Fruit fly (Drosophila melanogaster) whole organism, pupa: ENCODE results near the gene CG15330.

Experiments used
- CG10348 ChIP-seq: fragments of 200-800 bp; sonication (Bioruptor generic); IDR thresholded peaks from 2 replicates; pipeline ENCODE4 v1.3.6; 2022; ENCODE audit warnings: missing biosample characterization, missing genetic modification characterization
- CG12605 ChIP-seq: fragments of 200-800 bp; sonication (Bioruptor generic); IDR thresholded peaks from 2 replicates; pipeline ENCODE4 v1.3.6; 2022; ENCODE audit warnings: missing biosample characterization, missing genetic modification characterization
- CG13204 ChIP-seq: fragments of 200-800 bp; sonication (Bioruptor generic); optimal IDR thresholded peaks from 2 replicates; lab custom pipeline; 2018; ENCODE audit warnings: missing biosample characterization, mild to moderate bottlenecking, missing genetic modification characterization, moderate library complexity
- CG14655 ChIP-seq: fragments of 200-800 bp; sonication (Bioruptor generic); optimal IDR thresholded peaks from 3 replicates; lab custom pipeline; 2017; ENCODE audit warnings: mild to moderate bottlenecking, missing biosample characterization, missing genetic modification reagents, missing genetic modification characterization
- CG15710 ChIP-seq: fragments of 200-800 bp; sonication (Bioruptor generic); optimal IDR thresholded peaks from 2 replicates; lab custom pipeline; 2018; ENCODE audit warnings: missing biosample characterization, mild to moderate bottlenecking, missing genetic modification characterization, moderate library complexity
- CG17806 ChIP-seq: fragments of 200-800 bp; sonication (Bioruptor generic); optimal IDR thresholded peaks from 2 replicates; lab custom pipeline; 2018; ENCODE audit warnings: missing biosample characterization, mild to moderate bottlenecking, missing genetic modification characterization, moderate library complexity
- CG32121 ChIP-seq: fragments of 200-800 bp; sonication (Bioruptor generic); IDR thresholded peaks from 2 replicates; pipeline ENCODE4 v1.3.6; 2022; ENCODE audit warnings: missing biosample characterization, missing genetic modification characterization
- CG34367 ChIP-seq: fragments of 200-800 bp; sonication (Bioruptor generic); optimal IDR thresholded peaks from 2 replicates; lab custom pipeline; 2018; ENCODE audit warnings: missing biosample characterization, mild to moderate bottlenecking, missing genetic modification characterization
- CG4496 ChIP-seq: fragments of 200-800 bp; sonication (Bioruptor generic); IDR thresholded peaks from 3 replicates; pipeline ENCODE4 v1.3.6; 2022; ENCODE audit warnings: missing biosample characterization, missing genetic modification characterization
- CG8159 ChIP-seq: fragments of 200-800 bp; sonication (Bioruptor generic); optimal IDR thresholded peaks from 3 replicates; lab custom pipeline; 2018; ENCODE audit warnings: missing biosample characterization, mild to moderate bottlenecking, missing genetic modification characterization, moderate library complexity
- CG8301 ChIP-seq: fragments of 200-800 bp; sonication (Bioruptor generic); optimal IDR thresholded peaks from 2 replicates; lab custom pipeline; 2018; ENCODE audit warnings: missing biosample characterization, mild to moderate bottlenecking, missing genetic modification characterization
- CG9948 ChIP-seq: fragments of 200-800 bp; sonication (Bioruptor generic); optimal IDR thresholded peaks from 2 replicates; lab custom pipeline; 2018; ENCODE audit warnings: missing biosample characterization, mild to moderate bottlenecking, missing genetic modification characterization, moderate library complexity
- D1 ChIP-seq: fragments of 200-800 bp; sonication (Bioruptor generic); optimal IDR thresholded peaks from 2 replicates; lab custom pipeline; 2018; ENCODE audit warnings: missing biosample characterization, mild to moderate bottlenecking, missing genetic modification characterization, moderate library complexity
- EcR ChIP-seq: fragments of 200-800 bp; sonication (Bioruptor generic); optimal IDR thresholded peaks from 3 replicates; lab custom pipeline; 2019; ENCODE audit warnings: missing biosample characterization, missing genetic modification characterization, mild to moderate bottlenecking, moderate library complexity, missing genetic modification reagents
- Ets98B ChIP-seq: fragments of 200-800 bp; sonication (Bioruptor generic); IDR thresholded peaks from 2 replicates; pipeline ENCODE4 v1.3.6; 2022; ENCODE audit warnings: missing biosample characterization, missing genetic modification characterization
- Pif1A ChIP-seq: fragments of 200-800 bp; sonication (Bioruptor generic); optimal IDR thresholded peaks from 3 replicates; lab custom pipeline; 2016; ENCODE audit warnings: missing biosample characterization, missing genetic modification characterization
- Pif1B ChIP-seq: fragments of 200-800 bp; sonication (Bioruptor generic); optimal IDR thresholded peaks from 3 replicates; lab custom pipeline; 2016; ENCODE audit warnings: missing biosample characterization, missing genetic modification characterization
- Snoo ChIP-seq: fragments of 200-800 bp; sonication (Bioruptor generic); optimal IDR thresholded peaks from 3 replicates; lab custom pipeline; 2017; ENCODE audit warnings: missing biosample characterization, mild to moderate bottlenecking, missing genetic modification characterization, inconsistent platforms
- fd96Ca ChIP-seq: fragments of 200-800 bp; sonication (Bioruptor generic); IDR thresholded peaks from 3 replicates; pipeline ENCODE4 v1.3.6; 2022; ENCODE audit warnings: missing biosample characterization, missing genetic modification characterization
- gl ChIP-seq: fragments of 200-800 bp; sonication (Bioruptor generic); optimal IDR thresholded peaks from 2 replicates; lab custom pipeline; 2018; ENCODE audit warnings: missing biosample characterization, mild to moderate bottlenecking, missing genetic modification characterization
- rn ChIP-seq: fragments of 200-800 bp; sonication (Bioruptor generic); IDR thresholded peaks from 2 replicates; pipeline ENCODE4 v1.3.6; 2022; ENCODE audit warnings: missing biosample characterization, missing genetic modification characterization

Gene CG15330

DNA sequence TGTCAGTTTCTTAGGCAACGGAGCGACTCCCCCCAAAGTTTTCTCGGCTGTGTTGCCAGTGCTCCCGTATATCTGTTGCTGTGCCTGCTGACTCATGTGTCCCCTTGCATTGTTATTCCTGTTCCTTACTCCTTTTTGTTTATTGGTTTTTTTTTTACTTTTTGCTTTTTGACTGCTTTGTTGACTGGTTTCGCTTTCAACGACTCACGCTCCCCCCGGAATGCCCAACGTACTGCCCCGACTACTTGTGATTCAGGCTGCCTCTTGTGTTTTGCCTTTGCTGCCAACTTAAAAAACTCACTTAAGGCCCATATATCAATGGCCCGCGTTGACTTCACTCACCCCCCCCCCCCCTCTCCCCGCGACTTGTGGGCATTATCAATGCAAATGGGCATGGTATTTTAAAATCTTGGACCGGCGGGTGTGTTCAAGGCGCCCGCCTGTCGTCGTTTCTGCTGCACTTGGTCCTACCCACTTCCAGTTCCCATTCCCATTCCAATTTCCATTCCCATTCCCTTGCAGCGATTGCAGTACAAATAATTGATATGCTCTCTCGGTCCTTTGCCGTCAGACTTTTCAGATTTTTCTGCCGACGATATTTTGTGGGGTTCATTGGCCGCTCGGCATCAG, 17.6 kb downstream of the CG15330 start:
- TF ChIP-seq CG10348 (no peak), CG13204 (GFP tag; lab: Kevin White, UChicago) (peak; percentile 69), CG12605 (GFP tag; lab: Robert Waterston, UW) (no peak), gl (tag; lab: Kevin White, UChicago) (peak; percentile 71), CG17806 (tag; lab: Kevin White, UChicago) (peak; percentile 23), Snoo (tag; lab: Kevin White, UChicago) (peak; percentile 23), Ets98B (GFP tag; lab: Robert Waterston, UW) (no peak), CG9948 (tag; lab: Kevin White, UChicago) (no peak), fd96Ca (GFP tag; lab: Robert Waterston, UW) (no peak), CG8301 (no peak), CG15710 (tag; lab: Kevin White, UChicago) (peak; percentile 29), CG4496 (GFP tag; lab: Robert Waterston, UW) (no peak), CG32121 (GFP tag; lab: Robert Waterston, UW) (no peak), EcR (peak; percentile 82), CG8159 (peak; percentile 39), CG34367 (tag; lab: Kevin White, UChicago) (peak; percentile 7)

DNA sequence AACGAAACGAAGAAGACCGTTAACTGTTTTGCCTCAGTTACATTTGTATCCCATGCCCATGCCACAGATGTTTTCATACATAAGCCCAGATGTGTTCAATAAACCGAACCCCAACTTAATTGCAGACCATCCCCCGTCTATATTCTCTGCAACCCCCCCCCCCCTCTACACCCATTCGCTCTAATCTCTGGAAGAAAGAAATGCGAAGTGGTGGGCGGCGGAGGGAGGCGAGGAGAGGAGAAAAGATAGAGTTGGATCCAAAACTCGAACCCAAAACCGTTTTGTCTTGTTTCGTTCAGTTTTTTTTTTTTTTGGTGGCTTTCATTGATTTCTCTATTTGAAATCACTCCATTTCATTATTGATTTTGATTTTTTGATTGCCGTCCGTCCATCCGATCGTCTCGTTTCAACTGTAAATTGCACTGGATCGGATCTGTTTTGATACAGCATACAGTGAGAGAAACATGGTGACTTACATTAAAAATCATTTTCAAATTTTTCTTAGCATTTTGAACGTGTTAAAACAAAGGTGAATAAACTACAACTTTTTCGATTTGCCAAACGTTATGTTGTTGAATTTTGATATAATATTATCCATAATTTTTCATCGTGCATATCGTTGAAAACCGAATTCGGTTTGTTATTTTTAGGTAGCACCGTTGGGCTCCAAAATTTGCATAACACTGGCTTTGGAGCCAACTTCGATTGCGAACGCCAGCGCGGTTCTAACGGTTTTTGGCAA, 19.8 kb downstream of the CG15330 start:
- TF ChIP-seq CG4496 (GFP tag; lab: Robert Waterston, UW) (peak; percentile 53; the same call in 2 of the 3 replicates), Pif1B (peak; percentile 20), Snoo (tag; lab: Kevin White, UChicago) (peak; percentile 2), EcR (no peak), CG13204 (GFP tag; lab: Kevin White, UChicago) (no peak), Pif1A (GFP tag; lab: Kevin White, UChicago) (peak; percentile 28), CG32121 (GFP tag; lab: Robert Waterston, UW) (no peak), CG10348 (no peak), CG8301 (peak; percentile 26), CG14655 (GFP tag; lab: Kevin White, UChicago) (peak; percentile 36), CG9948 (tag; lab: Kevin White, UChicago) (peak; percentile 16), CG17806 (tag; lab: Kevin White, UChicago) (peak; percentile 29), Ets98B (GFP tag; lab: Robert Waterston, UW) (peak; percentile 46), fd96Ca (GFP tag; lab: Robert Waterston, UW) (no peak), CG8159 (no peak), CG15710 (tag; lab: Kevin White, UChicago) (no peak), CG34367 (tag; lab: Kevin White, UChicago) (peak; percentile 8), CG12605 (GFP tag; lab: Robert Waterston, UW) (no peak), rn (GFP tag; lab: Robert Waterston, UW) (0 out of 2 replicates have a peak, but pooled peaks have one; percentile 25), gl (tag; lab: Kevin White, UChicago) (no peak), D1 (tag; lab: Kevin White, UChicago) (no peak)

DNA sequence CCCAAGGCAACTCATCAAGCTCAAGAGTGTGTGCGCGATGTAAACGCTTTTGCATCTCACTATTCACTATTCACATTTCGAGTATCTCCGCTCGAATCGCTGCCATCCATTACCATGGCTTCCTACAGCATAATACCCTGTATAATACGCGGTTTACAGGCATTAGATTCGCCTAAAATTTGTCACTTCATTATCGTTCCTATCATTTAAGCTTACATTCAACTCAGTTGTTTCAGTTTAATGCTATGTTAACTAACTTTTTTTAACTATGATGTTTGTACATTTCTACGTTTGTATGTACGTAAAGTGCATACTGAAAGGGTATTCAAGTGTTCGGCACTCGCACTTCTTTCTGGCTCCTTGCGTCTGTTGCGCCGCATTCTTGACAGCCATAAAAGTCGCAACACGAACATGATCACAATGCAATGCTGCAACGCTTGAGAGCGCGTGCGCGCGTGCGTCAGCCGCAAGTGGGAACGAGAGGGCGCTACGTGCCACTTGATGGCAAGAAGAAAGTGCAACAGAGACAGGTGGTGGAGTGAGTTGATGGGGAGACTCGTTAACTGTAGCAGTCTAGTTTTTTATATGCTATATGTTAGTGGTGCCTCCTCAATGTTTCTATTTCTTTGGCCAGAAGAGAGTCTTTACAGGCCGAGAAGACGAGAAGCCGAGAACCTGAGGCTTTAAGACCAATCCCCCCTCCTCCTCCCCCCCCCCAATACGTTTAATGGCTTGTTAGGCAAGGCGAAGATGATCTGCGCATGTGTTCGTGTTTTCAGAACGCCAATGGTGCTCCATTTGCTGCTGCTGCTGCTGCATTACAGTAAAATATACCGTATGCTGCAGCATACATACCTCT, 21.3 kb downstream of the CG15330 start:
- TF ChIP-seq CG32121 (GFP tag; lab: Robert Waterston, UW) (no peak), CG13204 (GFP tag; lab: Kevin White, UChicago) (peak; percentile 45), gl (tag; lab: Kevin White, UChicago) (no peak), fd96Ca (GFP tag; lab: Robert Waterston, UW) (no peak), CG10348 (no peak), D1 (tag; lab: Kevin White, UChicago) (no peak), rn (GFP tag; lab: Robert Waterston, UW) (no peak), Ets98B (GFP tag; lab: Robert Waterston, UW) (no peak), CG8301 (peak; percentile 14), CG4496 (GFP tag; lab: Robert Waterston, UW) (peak; percentile 19; the same call in 1 of the 3 replicates), Pif1A (GFP tag; lab: Kevin White, UChicago) (peak; percentile 1), CG14655 (GFP tag; lab: Kevin White, UChicago) (no peak), CG12605 (GFP tag; lab: Robert Waterston, UW) (no peak), CG34367 (tag; lab: Kevin White, UChicago) (no peak), CG8159 (peak; percentile 1), Pif1B (no peak), CG15710 (tag; lab: Kevin White, UChicago) (no peak), CG17806 (tag; lab: Kevin White, UChicago) (no peak), EcR (no peak), CG9948 (tag; lab: Kevin White, UChicago) (no peak), Snoo (tag; lab: Kevin White, UChicago) (no peak)
- TF ChIP-seq, all 21 proteins: peak for 5

DNA sequence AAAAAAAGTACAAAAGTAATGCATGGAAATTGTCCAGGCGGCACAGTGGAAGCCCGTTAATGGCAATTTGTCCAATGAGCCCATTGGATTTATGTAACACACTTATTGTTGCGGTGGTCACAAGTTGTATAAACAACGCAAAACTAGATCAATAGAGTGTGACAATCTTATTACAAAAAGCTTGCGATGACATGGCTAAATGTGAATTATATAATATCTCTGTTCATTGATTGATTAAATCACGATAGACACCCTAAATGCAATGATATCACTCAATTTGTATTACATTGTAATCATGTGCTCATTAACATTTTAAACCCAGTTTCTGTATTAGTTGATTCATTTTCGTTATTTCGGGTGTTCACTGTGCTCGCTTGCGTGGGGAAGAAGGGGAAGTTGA, 22.2 kb downstream of the CG15330 start:
- TF ChIP-seq rn (GFP tag; lab: Robert Waterston, UW) (no peak), Snoo (tag; lab: Kevin White, UChicago) (peak; percentile 16), CG9948 (tag; lab: Kevin White, UChicago) (peak; percentile 39), CG4496 (GFP tag; lab: Robert Waterston, UW) (peak; percentile 32; the same call in 2 of the 3 replicates), CG8301 (peak; percentile 61), fd96Ca (GFP tag; lab: Robert Waterston, UW) (no peak), D1 (tag; lab: Kevin White, UChicago) (no peak), CG10348 (no peak), EcR (no peak), CG34367 (tag; lab: Kevin White, UChicago) (peak; percentile 30), Pif1B (peak; percentile 13), CG32121 (GFP tag; lab: Robert Waterston, UW) (0 out of 2 replicates have a peak, but pooled peaks have one; percentile 22), CG14655 (GFP tag; lab: Kevin White, UChicago) (peak; percentile 62), CG8159 (peak; percentile 40), gl (tag; lab: Kevin White, UChicago) (no peak), Ets98B (GFP tag; lab: Robert Waterston, UW) (no peak), CG12605 (GFP tag; lab: Robert Waterston, UW) (no peak), CG15710 (tag; lab: Kevin White, UChicago) (peak; percentile 50), CG13204 (GFP tag; lab: Kevin White, UChicago) (no peak), CG17806 (tag; lab: Kevin White, UChicago) (peak; percentile 12), Pif1A (GFP tag; lab: Kevin White, UChicago) (peak; percentile 51)
